Fruit fly (Drosophila melanogaster) S2 (cell line): ENCODE results near the gene CG17560.
A peak's percentile ranks its signal among the peaks of the same experiment; 100 is the strongest.

Source experiments
- CG8478 ChIP-seq: fragments of >200 bp; optimal IDR thresholded peaks from 2 replicates; lab custom pipeline; 2018
- CTCF ChIP-seq, 2 experiments: fragments of >200 bp; optimal IDR thresholded peaks; 2 replicates each; lab custom pipeline; 2018

DNA sequence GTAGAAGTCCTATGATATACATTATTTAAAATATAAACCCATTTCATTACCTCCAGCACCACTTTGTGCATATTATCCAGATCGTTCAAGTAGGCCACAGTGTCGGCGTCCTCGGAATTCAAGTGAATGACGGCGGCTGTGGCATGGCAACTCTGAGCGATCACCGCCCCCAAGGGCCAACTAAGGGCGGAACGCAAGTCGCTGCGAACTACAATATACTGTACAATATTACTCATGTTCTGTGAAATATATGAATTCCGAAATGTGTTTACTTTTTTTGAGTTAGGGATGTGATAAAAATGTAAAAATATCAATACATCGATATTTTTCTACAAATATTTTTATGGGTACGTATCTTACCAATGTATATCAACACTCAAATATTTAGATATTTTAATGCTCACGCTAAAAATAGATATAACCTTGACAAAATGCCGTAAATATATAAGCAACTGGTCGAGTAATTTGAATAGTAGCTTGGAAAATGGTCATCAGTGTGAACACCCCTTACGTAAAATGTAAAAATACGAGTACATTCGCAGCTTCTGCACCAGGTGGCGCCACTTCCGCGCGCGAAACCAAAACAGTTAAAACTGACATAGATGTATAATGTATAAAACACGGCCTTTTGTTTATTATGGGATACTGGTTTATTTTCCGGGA lies 44.1 kb upstream of the CG17560 start, which contains the start of gene CG14903:
- TF ChIP-seq CG8478, result no peak
- peak; percentile 92 to 93 for TF ChIP-seq CTCF (optimal IDR thresholded peaks at IDR 0.05; lab: Kevin White, UChicago)
